Fruit fly (Drosophila melanogaster) S2 (cell line): ENCODE results near the gene Fer2LCH.

Experiments
- CG8478 ChIP-seq: fragments of >200 bp; optimal IDR thresholded peaks from 2 replicates; lab custom pipeline; 2018
- CTCF ChIP-seq, 2 experiments: fragments of >200 bp; optimal IDR thresholded peaks; 2 replicates each; lab custom pipeline; 2018

Fer2LCH gene

DNA sequence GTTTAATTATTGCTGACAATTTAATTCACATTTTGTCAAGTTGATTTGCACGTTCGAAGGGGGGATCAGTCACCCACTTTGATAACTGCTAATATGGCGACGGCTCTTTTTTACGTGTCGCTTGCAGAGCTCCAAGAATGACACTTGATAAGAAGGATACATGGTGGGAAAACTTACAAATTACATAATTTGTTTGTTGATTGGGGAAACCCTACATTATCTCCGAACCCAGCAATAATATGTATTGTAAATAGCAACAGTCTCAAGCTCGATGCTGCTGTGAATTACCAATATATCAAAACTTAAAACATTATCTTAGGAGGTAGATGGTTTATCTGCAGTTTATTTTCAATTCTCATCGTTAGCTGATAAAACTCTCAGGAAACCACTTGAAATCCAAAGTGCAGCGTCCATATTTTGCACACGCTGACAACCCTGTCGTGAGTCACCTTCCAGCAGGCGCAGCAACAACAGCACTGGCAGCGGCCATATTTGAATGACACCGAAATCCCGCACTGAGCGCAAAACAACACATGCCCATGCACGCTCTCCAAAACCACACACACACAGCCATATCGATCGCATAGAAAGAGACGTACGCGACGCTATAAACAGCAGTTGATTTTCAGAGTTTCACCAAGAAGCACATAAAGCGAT, 739 bp downstream of the Fer2LCH start:
- TF ChIP-seq CG8478, result no peak
- TF ChIP-seq CTCF (optimal IDR thresholded peaks at IDR 0.05; lab: Kevin White, UChicago), result no peak

DNA sequence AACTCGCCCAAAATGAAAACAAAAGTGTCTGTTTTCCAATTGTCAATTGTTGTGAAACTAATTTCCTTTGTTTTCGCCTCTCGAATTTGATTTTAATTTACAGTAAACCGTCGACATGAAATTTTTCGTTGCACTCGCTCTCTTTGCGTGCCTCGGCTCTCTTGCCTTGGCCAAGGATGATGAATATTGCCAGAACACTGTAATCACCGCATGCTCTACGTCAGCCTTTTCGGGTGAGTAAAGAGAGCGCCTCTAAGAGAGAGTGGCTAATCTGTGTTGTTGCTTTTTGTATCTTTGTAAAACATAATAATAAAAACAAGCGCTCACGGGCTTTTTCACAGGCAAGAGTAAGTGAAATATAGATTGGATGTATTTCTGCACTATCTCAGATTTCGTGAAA, 1.5 kb downstream of the Fer2LCH start:
- TF ChIP-seq CG8478 (no peak), CTCF (optimal IDR thresholded peaks at IDR 0.05; lab: Kevin White, UChicago) (no peak)

DNA sequence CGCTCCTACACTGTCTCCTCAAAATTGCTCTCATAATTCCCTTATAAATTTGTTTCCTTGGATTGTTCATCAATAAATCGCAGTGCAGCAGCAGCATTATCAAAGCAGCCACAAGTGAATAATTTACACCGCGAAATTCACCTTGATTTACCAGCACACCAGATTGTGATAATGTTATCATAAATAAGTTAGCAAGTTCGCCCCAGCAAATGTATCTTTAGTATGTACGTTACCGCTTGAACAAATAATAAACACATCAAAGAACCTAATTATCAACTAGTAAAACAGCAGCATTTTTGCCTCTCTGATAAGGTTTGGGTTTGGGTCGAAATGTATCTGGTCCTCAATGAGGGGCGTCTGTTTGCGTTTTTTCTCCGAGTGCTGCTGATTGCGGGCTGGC, 2.7 kb downstream of the Fer2LCH start:
- TF ChIP-seq CTCF (optimal IDR thresholded peaks at IDR 0.05; lab: Kevin White, UChicago), result no peak
- TF ChIP-seq CG8478, result no peak

DNA sequence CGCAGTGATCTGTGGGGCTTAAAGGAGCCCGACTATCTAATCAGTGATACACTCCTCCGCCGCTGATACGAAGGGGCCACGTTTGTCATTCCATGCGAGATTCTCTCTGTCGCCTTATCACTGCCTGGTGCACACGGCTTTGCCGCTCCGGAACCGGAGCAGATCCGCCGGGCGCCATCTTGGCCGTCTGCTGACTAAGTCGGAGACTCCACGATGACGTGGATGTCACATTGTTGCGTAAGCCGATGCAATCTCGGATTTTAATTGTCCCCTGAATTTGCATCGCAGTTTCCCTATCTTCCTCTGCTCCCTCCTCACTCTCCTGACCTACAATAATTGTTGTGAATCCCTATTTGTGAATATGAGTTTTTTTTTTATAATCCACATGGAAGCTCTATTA, 3.5 kb downstream of the Fer2LCH start:
- no peak for TF ChIP-seq CTCF (optimal IDR thresholded peaks at IDR 0.05; lab: Kevin White, UChicago)
- no peak for TF ChIP-seq CG8478

DNA sequence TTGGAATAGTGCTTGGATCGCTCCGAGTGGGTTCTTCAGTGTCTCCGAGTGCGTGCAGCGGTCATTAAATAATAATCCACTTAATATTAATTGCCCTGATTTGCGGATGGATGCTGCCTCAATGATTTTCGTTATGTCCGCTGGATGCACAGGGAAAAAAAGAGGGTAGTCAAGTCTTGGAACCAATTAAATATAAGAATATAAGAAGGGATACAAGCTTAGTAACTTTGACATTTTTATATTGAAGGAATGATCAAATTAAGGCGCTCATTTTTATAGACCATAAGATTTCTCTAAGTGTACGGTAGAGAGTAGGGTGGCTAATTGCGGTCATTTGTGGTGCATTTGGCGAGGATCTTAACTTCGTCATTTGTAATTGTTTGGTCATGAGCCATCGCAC, 4.3 kb downstream of the Fer2LCH start:
- TF ChIP-seq CTCF (optimal IDR thresholded peaks at IDR 0.05; lab: Kevin White, UChicago), result no peak
- TF ChIP-seq CG8478, result no peak

DNA sequence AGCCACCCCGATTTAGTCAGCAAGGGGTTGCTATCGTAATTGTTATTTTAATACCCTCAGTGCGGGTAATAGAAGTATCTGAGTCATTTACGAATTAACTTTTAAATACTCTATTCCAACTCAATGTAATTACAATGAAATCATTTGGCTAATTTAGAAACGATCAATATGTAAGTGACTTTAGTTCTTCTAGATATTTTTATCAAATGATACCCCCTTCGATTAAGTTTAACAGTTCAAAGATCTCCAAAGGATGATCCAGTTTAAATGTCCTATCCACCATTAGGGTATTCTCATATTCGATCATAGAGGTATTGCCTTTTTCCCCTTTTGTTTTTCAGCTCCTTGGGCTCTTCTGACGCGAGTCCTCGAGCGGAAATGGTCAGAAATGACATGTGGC, 6.3 kb downstream of the Fer2LCH start:
- no peak for TF ChIP-seq CTCF (optimal IDR thresholded peaks at IDR 0.05; lab: Kevin White, UChicago)
- no peak for TF ChIP-seq CG8478

DNA sequence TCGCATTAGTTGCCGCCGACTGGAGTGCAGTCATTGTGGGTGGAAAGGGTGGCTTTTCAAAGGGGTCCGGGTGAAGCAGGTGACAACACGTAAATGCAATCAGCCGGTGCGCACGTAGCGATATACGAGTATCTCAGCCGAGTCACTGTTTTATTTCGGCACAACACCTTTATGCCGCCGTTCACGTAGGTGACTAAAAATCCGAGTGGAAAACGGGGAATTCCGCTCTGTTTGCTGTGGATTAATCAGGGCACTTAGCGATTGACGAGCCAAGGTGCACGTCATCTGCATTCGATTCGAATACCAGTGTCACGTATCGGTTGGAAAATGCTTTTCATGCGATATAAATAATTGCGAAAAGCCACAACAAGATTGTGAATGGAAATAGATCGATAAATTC, 18.9 kb downstream of the Fer2LCH start:
- TF ChIP-seq CTCF (optimal IDR thresholded peaks at IDR 0.05; lab: Kevin White, UChicago), result no peak
- no peak for TF ChIP-seq CG8478

DNA sequence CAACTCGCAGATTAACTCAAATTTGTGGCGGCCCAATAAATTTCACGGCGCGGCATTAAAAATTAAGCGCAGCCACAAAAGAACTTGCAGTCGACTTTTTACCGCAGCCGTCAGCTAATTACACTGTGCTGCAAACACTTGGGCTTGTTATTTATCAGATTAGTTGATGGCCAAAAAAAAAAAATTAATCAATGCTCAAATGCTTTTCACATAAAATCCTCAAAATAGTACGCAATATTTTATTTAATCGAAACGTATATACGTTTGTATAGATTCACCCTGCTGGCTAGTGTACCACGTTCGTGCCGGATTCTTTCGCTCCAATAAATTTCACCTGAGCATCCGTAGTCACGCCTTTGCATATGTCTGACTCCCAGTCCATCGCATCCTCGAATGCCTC, 26.2 kb downstream of the Fer2LCH start:
- no peak for TF ChIP-seq CG8478
- no peak for TF ChIP-seq CTCF (optimal IDR thresholded peaks at IDR 0.05; lab: Kevin White, UChicago)

DNA sequence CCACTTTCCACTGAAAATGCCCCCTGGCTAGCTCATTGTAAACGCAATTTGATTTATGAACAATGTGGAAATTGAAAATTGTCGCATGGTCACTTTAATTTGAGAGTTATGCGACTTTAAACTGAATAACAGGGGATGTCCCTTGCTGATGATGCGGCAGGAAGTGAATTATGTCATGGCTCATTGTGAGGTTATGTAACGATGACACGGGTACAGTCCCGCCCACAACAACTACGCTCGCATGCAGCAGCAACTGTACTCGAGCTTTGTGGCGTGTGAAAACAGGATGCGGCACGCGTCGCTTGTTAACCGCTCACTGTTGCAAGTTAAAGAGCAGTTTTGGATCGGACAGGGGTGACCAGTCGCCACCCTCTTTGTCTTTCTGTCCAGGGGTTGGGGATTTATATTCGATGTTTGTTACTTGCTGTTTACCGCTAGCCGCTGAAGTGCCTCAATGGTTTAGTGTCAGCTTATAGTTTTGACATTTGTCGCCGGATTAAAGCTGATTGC, 29.2 kb downstream of the Fer2LCH start:
- TF ChIP-seq CTCF (optimal IDR thresholded peaks at IDR 0.05; lab: Kevin White, UChicago), result no peak
- no peak for TF ChIP-seq CG8478

DNA sequence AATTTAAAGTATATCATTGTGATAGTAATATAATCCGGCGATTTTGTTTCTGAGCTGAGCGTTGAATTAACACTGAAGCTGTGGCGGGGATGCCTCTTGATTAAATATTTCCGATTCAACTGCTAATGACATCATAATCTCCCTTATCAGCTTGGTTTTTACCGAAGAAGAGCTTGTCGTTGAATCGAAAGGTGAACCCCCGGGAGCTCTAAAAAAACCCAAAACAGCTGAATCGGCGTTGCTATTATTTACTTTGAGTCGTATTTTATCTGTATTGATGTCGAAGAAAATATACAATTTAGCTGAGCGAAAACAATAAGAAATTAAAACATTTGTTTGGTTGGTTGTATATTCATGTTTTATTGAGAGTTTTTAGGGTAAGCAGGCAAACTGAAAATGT, 31.6 kb downstream of the Fer2LCH start:
- no peak for TF ChIP-seq CG8478
- TF ChIP-seq CTCF (optimal IDR thresholded peaks at IDR 0.05; lab: Kevin White, UChicago), result no peak

DNA sequence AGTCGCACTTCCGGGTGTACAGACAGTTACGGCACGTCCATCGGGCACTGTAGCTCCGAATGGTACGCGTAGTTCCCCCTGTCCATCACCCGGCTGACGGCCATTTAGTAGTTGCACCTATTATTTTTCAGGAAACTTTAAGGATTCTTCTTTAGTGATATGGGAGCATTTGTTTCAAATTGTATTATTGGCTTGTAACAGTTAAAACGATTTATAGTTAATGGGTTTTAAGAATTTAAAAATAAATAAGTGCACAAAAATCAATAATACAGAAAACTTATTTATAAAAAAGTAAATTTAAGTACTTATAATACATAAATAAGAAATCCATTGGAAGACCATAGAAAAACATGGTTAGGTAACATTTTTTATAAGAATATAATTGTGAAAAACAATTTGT, 35.3 kb downstream of the Fer2LCH start, which contains the start of the genes CG2217 and CG42740:
Gene CG2217 (minus strand): TSS at position 101 of the 400 bp plus-strand sequence.
Gene CG42740 (minus strand): TSS at position 101 of the 400 bp plus-strand sequence.
- TF ChIP-seq CG8478 (no peak), CTCF (optimal IDR thresholded peaks at IDR 0.05; lab: Kevin White, UChicago) (no peak)

DNA sequence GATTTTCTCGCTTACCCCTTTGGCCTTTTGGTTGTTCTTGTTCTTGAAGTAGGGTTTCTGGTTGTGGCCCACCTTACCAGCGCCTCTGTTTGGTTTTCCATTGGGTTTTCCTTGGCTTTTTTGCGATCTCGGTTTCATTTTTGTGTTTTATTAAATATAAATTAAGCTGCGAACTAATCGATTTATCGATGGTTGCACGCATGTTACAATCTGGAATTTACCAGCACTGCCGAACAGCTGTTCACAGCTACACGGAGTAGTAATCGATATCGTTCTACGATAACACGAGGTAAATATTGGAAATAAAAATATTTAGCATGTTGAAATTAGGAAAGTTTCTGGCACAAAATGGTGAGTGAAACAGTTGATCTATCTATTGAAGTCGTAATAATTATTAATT, 36.1 kb downstream of the Fer2LCH start, which contains the start of the genes CG15535 and mRpS18C:
Gene CG15535 (minus strand): TSS at position 235 of the 400 bp plus-strand sequence.
Gene mRpS18C (plus strand): TSS at position 280 of the 400 bp plus-strand sequence.
- TF ChIP-seq CTCF (optimal IDR thresholded peaks at IDR 0.05; lab: Kevin White, UChicago), result peak in 1 of 2 experiments; percentile 42
- TF ChIP-seq CG8478, result no peak

DNA sequence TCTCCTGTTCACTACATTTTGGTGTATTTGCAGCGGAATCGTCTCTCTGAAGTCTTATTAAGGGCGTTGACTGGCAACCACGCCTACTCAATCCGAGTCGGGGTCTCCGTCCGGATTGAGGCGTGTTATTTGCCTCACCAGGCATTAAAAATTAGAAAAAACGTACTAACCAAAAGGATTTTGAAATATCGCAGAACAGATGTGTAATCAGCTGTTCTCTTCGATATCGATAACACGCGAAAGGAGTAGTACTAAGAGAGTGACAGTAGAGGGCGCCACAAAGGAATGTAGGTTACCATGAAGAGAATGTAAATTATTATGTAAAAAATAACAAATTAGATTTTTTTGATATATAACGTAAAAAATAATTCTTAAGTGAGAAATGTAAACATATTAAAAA, 37.4 kb downstream of the Fer2LCH start, which contains the start of gene CG15536:
Gene CG15536 (minus strand): TSS at position 170 of the 400 bp plus-strand sequence.
- TF ChIP-seq CTCF (optimal IDR thresholded peaks at IDR 0.05; lab: Kevin White, UChicago) (peak; percentile 82 to 90), CG8478 (no peak)

DNA sequence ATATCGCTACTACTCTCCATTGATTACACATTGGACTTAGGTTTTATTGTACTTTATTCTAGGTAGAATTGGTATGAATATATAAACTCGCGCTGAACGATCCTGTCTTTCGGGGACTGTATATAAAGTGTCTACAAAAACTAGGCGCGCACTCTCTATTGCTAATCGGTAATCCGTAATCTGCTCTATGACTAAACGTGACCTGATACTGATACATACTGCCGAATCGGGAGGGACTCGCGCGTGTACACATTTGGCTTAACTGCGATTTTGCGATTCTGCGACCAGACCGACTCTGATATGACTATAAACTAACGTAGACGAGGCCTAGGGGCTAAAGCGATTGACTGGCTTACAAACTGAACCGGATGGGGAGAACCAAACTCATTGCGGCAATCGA, 38.0 kb downstream of the Fer2LCH start:
- TF ChIP-seq CG8478, result no peak
- no peak for TF ChIP-seq CTCF (optimal IDR thresholded peaks at IDR 0.05; lab: Kevin White, UChicago)

DNA sequence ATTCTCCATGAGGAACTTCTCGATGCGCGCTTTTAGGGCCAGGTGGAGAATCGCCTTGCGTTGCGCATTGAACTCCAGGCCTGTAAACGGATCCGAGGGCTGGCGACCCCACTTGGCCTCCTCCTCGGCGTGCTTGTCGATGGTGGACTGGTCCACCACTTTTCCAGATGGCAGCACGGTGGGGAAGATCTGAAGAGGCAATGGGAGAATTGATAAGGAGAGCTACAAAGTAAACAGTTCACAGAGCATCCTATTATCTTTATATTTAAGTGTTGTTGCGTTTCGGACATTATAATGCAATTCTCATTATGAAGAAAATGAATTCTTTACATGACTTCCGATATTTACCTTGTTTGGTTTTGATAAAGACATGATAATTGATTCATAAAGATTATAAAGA, 39.0 kb downstream of the Fer2LCH start:
- TF ChIP-seq CTCF (optimal IDR thresholded peaks at IDR 0.05; lab: Kevin White, UChicago) (no peak), CG8478 (no peak)

DNA sequence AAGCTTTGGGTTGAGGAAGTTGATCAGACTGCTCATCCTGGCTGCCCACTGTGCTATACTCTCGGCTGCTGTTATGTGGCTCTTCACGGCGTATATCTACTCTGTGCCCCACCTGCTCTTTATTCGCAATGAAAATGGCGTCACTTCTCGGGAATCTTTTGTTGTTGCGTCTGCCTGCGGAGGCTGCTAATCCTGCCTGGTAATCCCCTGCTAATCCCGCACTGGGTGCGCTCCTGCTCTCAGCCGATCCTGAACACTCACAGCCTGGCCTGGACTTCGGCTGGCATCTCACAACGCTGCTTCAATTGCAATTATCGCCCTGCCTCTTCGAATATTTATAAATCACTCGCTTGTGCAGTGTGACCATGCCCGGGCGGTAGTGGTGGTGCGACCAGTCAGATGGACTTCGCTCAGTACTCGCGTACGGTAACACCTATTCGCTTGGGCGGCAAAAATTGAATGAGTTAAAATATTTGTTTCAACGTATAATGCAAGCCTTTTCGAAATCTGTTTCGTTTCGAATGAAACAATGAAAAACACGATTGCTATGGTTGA, 40.3 kb downstream of the Fer2LCH start, which contains the start of gene CG2218:
Gene CG2218 (minus strand): TSS at position 472 of the 555 bp plus-strand sequence.
- TF ChIP-seq CG8478 (no peak), CTCF (optimal IDR thresholded peaks at IDR 0.05; lab: Kevin White, UChicago) (peak; percentile 1 to 44)
